Fruit fly (Drosophila melanogaster): ENCODE results near the gene ND-ASHI.
A peak's percentile ranks its signal among the peaks of the same experiment; 100 is the strongest.

Gene ND-ASHI

DNA sequence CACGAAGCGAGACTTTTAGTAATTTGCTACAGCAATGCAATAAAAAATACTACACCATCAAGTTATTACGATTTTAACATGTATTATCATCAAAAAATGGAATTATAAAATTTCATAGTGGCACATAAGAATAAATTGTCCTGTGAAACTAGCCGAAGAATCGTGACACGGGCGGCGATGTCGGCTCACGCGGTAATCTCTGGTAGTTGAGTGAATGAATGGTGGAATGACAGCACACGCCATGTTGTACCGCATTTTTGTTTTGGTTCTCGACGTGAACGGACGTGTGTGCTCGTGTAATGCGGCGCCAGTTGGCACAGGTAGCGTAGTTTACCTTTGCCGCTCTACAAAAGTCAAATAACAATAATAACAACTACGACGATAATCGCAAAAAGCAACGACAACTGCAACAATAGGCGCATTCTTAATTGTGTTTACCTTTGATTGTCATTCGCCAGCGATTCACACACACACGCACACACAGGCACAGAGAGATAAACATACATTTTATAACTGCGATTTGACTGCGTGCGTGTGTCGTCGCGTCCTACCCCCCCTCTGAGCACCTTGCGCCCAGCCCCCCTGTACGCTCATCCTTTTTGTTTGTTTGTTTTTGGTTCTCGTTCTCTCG is 20.5 kb upstream of the ND-ASHI start, which contains the start of gene CG14441 (continued):
- TF ChIP-seq CG33557 (GFP tag; optimal IDR thresholded peaks at IDR 0.05) (peak; percentile 39), Fer1 (GFP tag; optimal IDR thresholded peaks at IDR 0.05) (peak; percentile 86), TFAM (GFP tag; optimal IDR thresholded peaks at IDR 0.05) (no peak), otp (GFP tag; IDR thresholded peaks at IDR 0.05) (peak; percentile 39; the same call in 1 of the 3 replicates), CG11696 (GFP tag; IDR thresholded peaks at IDR 0.05) (no peak), CG33213 (GFP tag; optimal IDR thresholded peaks at IDR 0.05) (peak; percentile 50), trh (GFP tag; optimal IDR thresholded peaks at IDR 0.05) (no peak), kni (GFP tag; optimal IDR thresholded peaks at IDR 0.05) (peak; percentile 54), btn (GFP tag; optimal IDR thresholded peaks at IDR 0.05) (no peak), vnd (GFP tag; IDR thresholded peaks at IDR 0.05; ENCODE audit: partially characterized antibody) (peak; percentile 98), Bdp1 (GFP tag; optimal IDR thresholded peaks at IDR 0.05) (no peak), mld (GFP tag; IDR thresholded peaks at IDR 0.05; ENCODE audit: partially characterized antibody) (peak; percentile 96), abd-A (tag; optimal IDR thresholded peaks at IDR 0.05) (peak; percentile 78), CG12659 (GFP tag; optimal IDR thresholded peaks at IDR 0.05) (peak; percentile 35), phol (tag; optimal IDR thresholded peaks at IDR 0.05) (peak; percentile 62), CG13123 (GFP tag; optimal IDR thresholded peaks at IDR 0.05) (no peak), CG5953 (GFP tag; IDR thresholded peaks at IDR 0.05) (no peak), CG4617 (GFP tag; optimal IDR thresholded peaks at IDR 0.05; ENCODE audit: borderline replicate concordance) (no peak), Sin3A (optimal IDR thresholded peaks at IDR 0.05) (no peak), twi (tag; optimal IDR thresholded peaks at IDR 0.05) (peak; percentile 37), CG13624 (GFP tag; optimal IDR thresholded peaks at IDR 0.05) (peak; percentile 45), nau (GFP tag; optimal IDR thresholded peaks at IDR 0.05) (peak; percentile 67), sug (tag; optimal IDR thresholded peaks at IDR 0.05) (peak; percentile 53), Awh (GFP tag; IDR thresholded peaks at IDR 0.05) (no peak), Opbp (GFP tag; IDR thresholded peaks at IDR 0.05; ENCODE audit: partially characterized antibody) (peak; percentile 93), seq (GFP tag; IDR thresholded peaks at IDR 0.05) (peak; percentile 27; the same call in 1 of the 2 replicates), ab (GFP tag; optimal IDR thresholded peaks at IDR 0.05) (no peak), tll (GFP tag; optimal IDR thresholded peaks at IDR 0.05) (peak in 1 of 2 experiments; percentile 77), C15 (GFP tag; IDR thresholded peaks at IDR 0.05) (no peak), Dfd (GFP tag; optimal IDR thresholded peaks at IDR 0.05) (no peak), Dek (tag; optimal IDR thresholded peaks at IDR 0.05) (peak; percentile 52), CG4282 (GFP tag; optimal IDR thresholded peaks at IDR 0.05) (no peak), lmd (GFP tag; IDR thresholded peaks at IDR 0.05) (peak; percentile 27; the same call in 1 of the 2 replicates)

- TF ChIP-seq sug (tag; optimal IDR thresholded peaks at IDR 0.05) (peak; percentile 5), CG7786 (GFP tag; optimal IDR thresholded peaks at IDR 0.05) (no peak), fd3F (GFP tag; optimal IDR thresholded peaks at IDR 0.05) (no peak), sens (GFP tag) (peak; percentile 63), wek (GFP tag; optimal IDR thresholded peaks at IDR 0.05) (peak; percentile 15), CG2116 (GFP tag; optimal IDR thresholded peaks at IDR 0.05) (peak; percentile 24), danr (GFP tag; IDR thresholded peaks at IDR 0.05) (no peak), MBD-R2 (GFP tag; IDR thresholded peaks at IDR 0.05) (peak; percentile 39), tup (GFP tag; optimal IDR thresholded peaks at IDR 0.05) (no peak), CG11085 (GFP tag; IDR thresholded peaks at IDR 0.05) (no peak), seq (GFP tag; IDR thresholded peaks at IDR 0.05) (peak; percentile 35; the same call in 1 of the 2 replicates), nom (GFP tag; optimal IDR thresholded peaks at IDR 0.05) (peak; percentile 33), HLH3B (GFP tag; IDR thresholded peaks at IDR 0.05) (no peak), stwl (tag; optimal IDR thresholded peaks at IDR 0.05) (peak; percentile 28), Vsx1 (GFP tag; optimal IDR thresholded peaks at IDR 0.05) (peak; percentile 2), pnt (GFP tag; optimal IDR thresholded peaks at IDR 0.05) (no peak), CG11504 (tag; optimal IDR thresholded peaks at IDR 0.05) (peak; percentile 1), exex (tag; optimal IDR thresholded peaks at IDR 0.05) (peak; percentile 45), Hmr (GFP tag; optimal IDR thresholded peaks at IDR 0.05) (peak; percentile 18)
Observed at dm6 chrX:6698248-6698812, 19.4 kb upstream of the ND-ASHI start, which contains the start of gene CG14440. Gene CG14440 (minus strand): TSS chrX:6698567.

Data from whole organism, embryonic.